Fruit fly (Drosophila melanogaster): ENCODE results near the gene CG5984.

The CG5984 gene

DNA sequence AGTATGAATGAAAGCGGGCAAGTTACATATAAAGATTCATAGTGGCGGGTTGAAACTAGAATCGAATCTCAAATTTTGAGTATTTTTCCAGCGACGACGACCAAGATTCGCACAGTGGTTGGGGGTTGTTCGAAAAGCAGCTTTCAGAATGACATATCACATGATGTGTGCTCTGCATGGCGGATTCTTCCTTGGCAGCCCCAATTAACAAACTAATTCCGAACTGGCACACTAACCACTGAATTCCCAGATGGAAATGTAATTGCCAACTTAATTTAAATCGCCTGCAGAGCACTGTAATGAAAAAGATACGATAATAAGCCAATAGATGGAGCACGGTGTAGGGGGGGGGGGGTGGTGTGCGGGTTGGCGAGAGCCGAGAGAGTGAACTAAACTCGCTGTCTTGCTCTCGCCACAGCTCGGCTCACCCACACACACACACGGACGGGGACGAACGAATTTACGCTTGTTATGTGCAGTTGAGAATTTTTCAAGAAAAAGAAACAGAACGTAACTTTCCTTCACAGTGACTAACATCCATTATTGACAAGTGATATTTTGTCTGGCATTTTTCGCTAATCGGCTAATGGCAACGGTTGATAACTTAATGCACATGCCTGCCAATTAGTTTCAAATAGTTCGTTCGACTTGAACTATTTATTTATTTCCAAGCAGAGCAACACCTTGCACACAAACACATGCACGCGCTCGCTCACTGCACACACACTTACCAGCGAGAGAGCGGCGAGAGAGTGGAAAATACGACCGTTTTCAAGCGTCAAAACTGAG, 33.4 kb upstream of the CG5984 start (continued):
- TF ChIP-seq Gug (GFP tag; IDR thresholded peaks at IDR 0.05) (peak; percentile 98), Hand (GFP tag; optimal IDR thresholded peaks at IDR 0.05) (peak; percentile 95), CG2202 (tag; optimal IDR thresholded peaks at IDR 0.05) (peak; percentile 81), Taf1 (GFP tag; IDR thresholded peaks at IDR 0.05) (peak; percentile 95), Hey (tag; optimal IDR thresholded peaks at IDR 0.05) (peak; percentile 83), CG13424 (tag; optimal IDR thresholded peaks at IDR 0.05) (peak; percentile 91), CG7928 (GFP tag; optimal IDR thresholded peaks at IDR 0.05) (peak; percentile 77), crc (GFP tag; optimal IDR thresholded peaks at IDR 0.05) (peak; percentile 90), Oli (tag; optimal IDR thresholded peaks at IDR 0.05) (peak; percentile 97), CG12155 (GFP tag; optimal IDR thresholded peaks at IDR 0.05) (peak; percentile 98), CG11085 (GFP tag; IDR thresholded peaks at IDR 0.05) (peak; percentile 94), CG8089 (GFP tag; optimal IDR thresholded peaks at IDR 0.05) (peak; percentile 91), aop (GFP tag; IDR thresholded peaks at IDR 0.05) (peak; percentile 91), CG18619 (GFP tag; optimal IDR thresholded peaks at IDR 0.05) (peak; percentile 96), nerfin-1 (tag; optimal IDR thresholded peaks at IDR 0.05) (peak; percentile 80), CG2116 (GFP tag; optimal IDR thresholded peaks at IDR 0.05) (peak; percentile 65), unpg (GFP tag; optimal IDR thresholded peaks at IDR 0.05) (peak; percentile 96), CG32532 (GFP tag; IDR thresholded peaks at IDR 0.05) (peak; percentile 98), p53 (GFP tag; optimal IDR thresholded peaks at IDR 0.05) (peak; percentile 86), h (optimal IDR thresholded peaks at IDR 0.05) (no peak), CG10431 (GFP tag; optimal IDR thresholded peaks at IDR 0.05) (peak; percentile 33), CG32772 (GFP tag; IDR thresholded peaks at IDR 0.05) (peak; percentile 97), fd102C (GFP tag; optimal IDR thresholded peaks at IDR 0.05) (peak; percentile 31), tio (GFP tag; optimal IDR thresholded peaks at IDR 0.05) (peak; percentile 89), dysf (GFP tag; IDR thresholded peaks at IDR 0.05) (peak; percentile 97), sisA (GFP tag; IDR thresholded peaks at IDR 0.05) (peak; percentile 97), CG13296 (GFP tag; optimal IDR thresholded peaks at IDR 0.05) (peak; percentile 90), Vsx1 (GFP tag; optimal IDR thresholded peaks at IDR 0.05) (peak; percentile 97), CG10462 (GFP tag; optimal IDR thresholded peaks at IDR 0.05) (peak; percentile 78), CG12942 (GFP tag; optimal IDR thresholded peaks at IDR 0.05) (peak; percentile 94), CG10959 (GFP tag; IDR thresholded peaks at IDR 0.05) (peak; percentile 92), crol (GFP tag; IDR thresholded peaks at IDR 0.05) (peak; percentile 99), dm (GFP tag; optimal IDR thresholded peaks at IDR 0.05) (peak; percentile 88), bowl (GFP tag; IDR thresholded peaks at IDR 0.05) (peak; percentile 94), Hr39 (optimal IDR thresholded peaks at IDR 0.05) (no peak), CG1792 (GFP tag; optimal IDR thresholded peaks at IDR 0.05) (peak; percentile 92), Awh (GFP tag; IDR thresholded peaks at IDR 0.05) (peak; percentile 96), ftz-f1 (GFP tag; optimal IDR thresholded peaks at IDR 0.05) (peak; percentile 43), usp (GFP tag; optimal IDR thresholded peaks at IDR 0.05) (no peak), CG11695 (GFP tag; IDR thresholded peaks at IDR 0.05) (peak; percentile 97), B-H1 (GFP tag; IDR thresholded peaks at IDR 0.05) (peak; percentile 95), dmrt11E (tag; optimal IDR thresholded peaks at IDR 0.05) (peak; percentile 88), Asciz (GFP tag; optimal IDR thresholded peaks at IDR 0.05) (peak; percentile 92), Camta (GFP tag; optimal IDR thresholded peaks at IDR 0.05) (peak; percentile 87), CG2889 (GFP tag; IDR thresholded peaks at IDR 0.05) (peak; percentile 97), al (GFP tag; IDR thresholded peaks at IDR 0.05) (peak; percentile 94), Atf-2 (GFP tag; optimal IDR thresholded peaks at IDR 0.05) (peak; percentile 94), ac (GFP tag; optimal IDR thresholded peaks at IDR 0.05) (peak; percentile 78), hbn (GFP tag; IDR thresholded peaks at IDR 0.05; ENCODE audit: partially characterized antibody) (no peak), CG9215 (GFP tag; IDR thresholded peaks at IDR 0.05) (peak; percentile 93), cwo (GFP tag; optimal IDR thresholded peaks at IDR 0.05) (peak; percentile 95)
